Fruit fly (Drosophila melanogaster): Measurements from ENCODE around the gene Dhrs4.

Dhrs4 gene

dm6 chr3L:5188402-5188801, 47.0 kb upstream of the Dhrs4 start (continued):
- TF ChIP-seq CG11456 (GFP tag; IDR thresholded peaks at IDR 0.05) (no peak), nau (GFP tag; optimal IDR thresholded peaks at IDR 0.05) (no peak), CG42726 (GFP tag; IDR thresholded peaks at IDR 0.05; ENCODE audit: partially characterized antibody) (no peak), CG7987 (GFP tag; optimal IDR thresholded peaks at IDR 0.05) (no peak), CG4282 (GFP tag; optimal IDR thresholded peaks at IDR 0.05) (no peak), CG10321 (GFP tag; IDR thresholded peaks at IDR 0.05) (no peak), nerfin-1 (tag; optimal IDR thresholded peaks at IDR 0.05) (no peak), Bdp1 (GFP tag; optimal IDR thresholded peaks at IDR 0.05) (no peak), Hmx (GFP tag; optimal IDR thresholded peaks at IDR 0.05) (no peak), Nf-YB (GFP tag; optimal IDR thresholded peaks at IDR 0.05) (no peak), CG2116 (GFP tag; optimal IDR thresholded peaks at IDR 0.05) (no peak), Dbx (GFP tag; IDR thresholded peaks at IDR 0.05) (no peak), ro (GFP tag; IDR thresholded peaks at IDR 0.05) (no peak), gsb-n (tag; optimal IDR thresholded peaks at IDR 0.05) (no peak), CG2889 (GFP tag; IDR thresholded peaks at IDR 0.05) (no peak), Sox100B (GFP tag; optimal IDR thresholded peaks at IDR 0.05) (peak; percentile 16), Rfx (GFP tag; IDR thresholded peaks at IDR 0.05) (no peak), so (GFP tag; IDR thresholded peaks at IDR 0.05) (0 out of 3 replicates have a peak, but pooled peaks have one; percentile 23), CG17328 (GFP tag; IDR thresholded peaks at IDR 0.05) (no peak), Sox102F (GFP tag; optimal IDR thresholded peaks at IDR 0.05) (peak; percentile 48), Dp (GFP tag; optimal IDR thresholded peaks at IDR 0.05) (no peak), CG14441 (GFP tag; IDR thresholded peaks at IDR 0.05) (no peak), mirr (GFP tag; optimal IDR thresholded peaks at IDR 0.05) (no peak), pita (GFP tag; optimal IDR thresholded peaks at IDR 0.05) (no peak), lab (GFP tag; optimal IDR thresholded peaks at IDR 0.05) (peak; percentile 40), CG12391 (tag; optimal IDR thresholded peaks at IDR 0.05) (peak; percentile 28), fd3F (GFP tag; optimal IDR thresholded peaks at IDR 0.05) (no peak), Eip74EF (GFP tag; optimal IDR thresholded peaks at IDR 0.05) (no peak), zen2 (GFP tag; IDR thresholded peaks at IDR 0.05; ENCODE audit: partially characterized antibody) (no peak), CG1647 (GFP tag; optimal IDR thresholded peaks at IDR 0.05) (no peak), hb (GFP tag; IDR thresholded peaks at IDR 0.05; ENCODE audit: partially characterized antibody) (no peak), eve (GFP tag; optimal IDR thresholded peaks at IDR 0.05) (peak in 1 of 2 experiments; percentile 5), crol (GFP tag; IDR thresholded peaks at IDR 0.05) (no peak), pho (GFP tag; optimal IDR thresholded peaks at IDR 0.05) (no peak), insv (GFP tag; optimal IDR thresholded peaks at IDR 0.05) (no peak), CG31224 (GFP tag; IDR thresholded peaks at IDR 0.05) (no peak), CG4820 (GFP tag; optimal IDR thresholded peaks at IDR 0.05) (no peak), pros (GFP tag; optimal IDR thresholded peaks at IDR 0.05) (no peak), CG13424 (tag; optimal IDR thresholded peaks at IDR 0.05) (no peak), CG17361 (GFP tag; IDR thresholded peaks at IDR 0.05) (no peak), ab (GFP tag; optimal IDR thresholded peaks at IDR 0.05) (no peak), CG10654 (GFP tag; optimal IDR thresholded peaks at IDR 0.05) (no peak), chn (GFP tag; optimal IDR thresholded peaks at IDR 0.05) (no peak), inv (GFP tag; IDR thresholded peaks at IDR 0.05; ENCODE audit: partially characterized antibody) (no peak), Atf6 (GFP tag; IDR thresholded peaks at IDR 0.05) (no peak), BtbVII (GFP tag; optimal IDR thresholded peaks at IDR 0.05) (no peak), fd102C (GFP tag; optimal IDR thresholded peaks at IDR 0.05) (no peak), Fer2 (tag; optimal IDR thresholded peaks at IDR 0.05) (no peak), CG10431 (GFP tag; optimal IDR thresholded peaks at IDR 0.05) (no peak), sd (tag; optimal IDR thresholded peaks at IDR 0.05) (no peak), CG15601 (tag; optimal IDR thresholded peaks at IDR 0.05) (no peak)
